Fruit fly (Drosophila melanogaster): ENCODE measurements around the gene mud.
A peak's percentile ranks its signal among the peaks of the same experiment; 100 is the strongest.

Gene mud

DNA sequence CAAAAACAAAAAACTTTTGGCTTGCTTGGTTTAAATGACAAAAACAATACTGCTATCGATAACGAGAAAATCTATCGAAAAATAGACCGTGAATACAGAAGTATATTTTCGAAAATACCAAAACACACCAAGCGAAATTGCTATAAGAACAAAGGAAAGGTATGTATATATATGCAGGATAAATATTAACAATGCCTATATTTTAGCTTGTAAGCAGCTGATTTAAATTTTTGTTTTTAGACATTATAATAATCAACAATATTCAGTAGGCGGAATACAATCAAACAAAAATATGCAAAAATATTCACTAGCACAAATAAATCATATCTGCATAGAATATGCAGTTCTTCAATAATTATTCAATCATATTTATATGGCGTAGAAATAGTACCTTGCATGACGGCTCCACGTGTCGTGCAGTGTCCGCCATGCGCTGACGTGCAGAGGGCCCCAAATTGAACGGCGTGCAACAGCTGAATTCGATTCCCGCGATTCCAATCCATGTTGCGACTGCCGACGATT lies 9.6 kb upstream of the mud start, which contains the start of the genes Fbxl4 and Dus2 (continued):
- peak; percentile 91 for TF ChIP-seq Optix (GFP tag; IDR thresholded peaks at IDR 0.05)
- peak; percentile 91 for TF ChIP-seq PHDP (tag; optimal IDR thresholded peaks at IDR 0.05)
- TF ChIP-seq fd64A (GFP tag; optimal IDR thresholded peaks at IDR 0.05): peak; percentile 49
- TF ChIP-seq D (optimal IDR thresholded peaks at IDR 0.05): no peak
- peak; percentile 87 for TF ChIP-seq D (GFP tag; optimal IDR thresholded peaks at IDR 0.05)
- TF ChIP-seq CG8281 (tag; optimal IDR thresholded peaks at IDR 0.05): peak; percentile 67
- no peak for TF ChIP-seq exex (tag; optimal IDR thresholded peaks at IDR 0.05)
- TF ChIP-seq NK7.1 (GFP tag; optimal IDR thresholded peaks at IDR 0.05): peak; percentile 83
- TF ChIP-seq CG2120 (GFP tag; optimal IDR thresholded peaks at IDR 0.05): peak; percentile 96
- TF ChIP-seq knrl (GFP tag; IDR thresholded peaks at IDR 0.05; ENCODE audit: partially characterized antibody): peak; percentile 69; the same call in 2 of the 3 replicates
- TF ChIP-seq zfh2 (GFP tag; optimal IDR thresholded peaks at IDR 0.05): peak; percentile 94
- TF ChIP-seq HLH3B (GFP tag; IDR thresholded peaks at IDR 0.05): peak; percentile 93
- no peak for TF ChIP-seq Trl (optimal IDR thresholded peaks at IDR 0.05)
- peak; percentile 94 for TF ChIP-seq Trl (GFP tag; optimal IDR thresholded peaks at IDR 0.05)
- peak; percentile 82 for TF ChIP-seq CG14050 (GFP tag; IDR thresholded peaks at IDR 0.05)
- TF ChIP-seq tll (GFP tag; optimal IDR thresholded peaks at IDR 0.05): no peak
- TF ChIP-seq CG9932 (GFP tag; IDR thresholded peaks at IDR 0.05): peak; percentile 94
- TF ChIP-seq cg (GFP tag; optimal IDR thresholded peaks at IDR 0.05): no peak
- TF ChIP-seq CG8478 (optimal IDR thresholded peaks at IDR 0.05): no peak
- TF ChIP-seq CG10543 (GFP tag; optimal IDR thresholded peaks at IDR 0.05): peak; percentile 89
- TF ChIP-seq Ada2b (GFP tag; IDR thresholded peaks at IDR 0.05): peak; percentile 94
- peak; percentile 95 for TF ChIP-seq CG13424 (tag; optimal IDR thresholded peaks at IDR 0.05)
- TF ChIP-seq twi (tag; optimal IDR thresholded peaks at IDR 0.05): peak; percentile 83
- TF ChIP-seq CG12942 (GFP tag; optimal IDR thresholded peaks at IDR 0.05): peak; percentile 91
- TF ChIP-seq CG13296 (GFP tag; optimal IDR thresholded peaks at IDR 0.05): peak; percentile 84
- TF ChIP-seq ara (GFP tag; IDR thresholded peaks at IDR 0.05): peak; percentile 92
- peak; percentile 91 for TF ChIP-seq CG18262 (tag; optimal IDR thresholded peaks at IDR 0.05)
- TF ChIP-seq bbx (GFP tag; IDR thresholded peaks at IDR 0.05; ENCODE audit: partially characterized antibody): peak; percentile 38; the same call in 1 of the 2 replicates
- TF ChIP-seq abd-A (tag; optimal IDR thresholded peaks at IDR 0.05): no peak
- peak; percentile 88 for TF ChIP-seq slou (GFP tag; optimal IDR thresholded peaks at IDR 0.05)
- TF ChIP-seq CG3065 (GFP tag; optimal IDR thresholded peaks at IDR 0.05): peak; percentile 80
- peak; percentile 87 for TF ChIP-seq Camta (GFP tag; optimal IDR thresholded peaks at IDR 0.05)
- TF ChIP-seq Tbp (GFP tag; optimal IDR thresholded peaks at IDR 0.05): no peak
- TF ChIP-seq CG11560 (tag; IDR thresholded peaks at IDR 0.05): peak; percentile 81
- peak; percentile 61; the same call in 1 of the 2 replicates for TF ChIP-seq Lim3 (GFP tag; IDR thresholded peaks at IDR 0.05)
- TF ChIP-seq cwo (GFP tag; optimal IDR thresholded peaks at IDR 0.05): peak; percentile 79
- TF ChIP-seq CG2678 (tag; optimal IDR thresholded peaks at IDR 0.05): peak; percentile 94
- peak; percentile 66 for TF ChIP-seq Elba2 (GFP tag; optimal IDR thresholded peaks at IDR 0.05)
- TF ChIP-seq CG4730 (GFP tag; IDR thresholded peaks at IDR 0.05): peak; percentile 87
- peak; percentile 87 for TF ChIP-seq unpg (GFP tag; optimal IDR thresholded peaks at IDR 0.05)
- peak; percentile 84 for TF ChIP-seq vfl (GFP tag; optimal IDR thresholded peaks at IDR 0.05)
- TF ChIP-seq Taf1 (GFP tag; IDR thresholded peaks at IDR 0.05): peak; percentile 74; the same call in 1 of the 2 replicates
- peak; percentile 89 for TF ChIP-seq CG4854 (GFP tag; optimal IDR thresholded peaks at IDR 0.05)
- peak; percentile 94 for TF ChIP-seq zfh1 (GFP tag; IDR thresholded peaks at IDR 0.05)
- peak; percentile 83 for TF ChIP-seq tup (GFP tag; optimal IDR thresholded peaks at IDR 0.05)
- TF ChIP-seq CG1602 (GFP tag; optimal IDR thresholded peaks at IDR 0.05): peak; percentile 94
- TF ChIP-seq slbo (GFP tag; IDR thresholded peaks at IDR 0.05): peak; percentile 96
- peak; percentile 3 for TF ChIP-seq ash1 (GFP tag; optimal IDR thresholded peaks at IDR 0.05)
- TF ChIP-seq Blimp-1 (GFP tag; optimal IDR thresholded peaks at IDR 0.05): peak; percentile 88
- no peak for TF ChIP-seq sc (optimal IDR thresholded peaks at IDR 0.05)
- TF ChIP-seq sc (GFP tag; optimal IDR thresholded peaks at IDR 0.05): peak; percentile 86

Data from whole organism, embryonic.